Worm (Caenorhabditis elegans) whole organism, L2 larva: Measurements from ENCODE around the gene ZC13.10.

Experiments used
- ama-1 ChIP-seq: fragments of 150-350 bp; optimal IDR thresholded peaks from 2 replicates; lab custom pipeline; 2018; ENCODE audit warnings: inconsistent platforms
- blmp-1 ChIP-seq: sonication (generic microtip); optimal IDR thresholded peaks from 2 replicates; lab custom pipeline; 2017; ENCODE audit warnings: missing genetic modification characterization, mild to moderate bottlenecking, missing compliant biosample characterization, antibody characterized with exemption, moderate library complexity; ENCODE audit not compliant: insufficient read depth
- lin-39 ChIP-seq: fragments of 150-350 bp; optimal IDR thresholded peaks from 2 replicates; lab custom pipeline; 2014; ENCODE audit warnings: missing biosample characterization, missing genetic modification reagents, missing genetic modification characterization
- mab-5 ChIP-seq: fragments of 150-350 bp; optimal IDR thresholded peaks from 2 replicates; lab custom pipeline; 2014; ENCODE audit warnings: missing biosample characterization, missing genetic modification characterization
- mdl-1 ChIP-seq, 2 experiments: fragments of 150-350 bp in 1 of 2; sonication (generic microtip) in 1 of 2; optimal IDR thresholded peaks; 2 replicates each; lab custom pipeline; 2017; ENCODE audit warnings: missing biosample characterization in 2 of 2, missing genetic modification characterization in 2 of 2
- nhr-11 ChIP-seq: fragments of 150-350 bp; optimal IDR thresholded peaks from 2 replicates; lab custom pipeline; 2014; ENCODE audit warnings: missing biosample characterization, missing genetic modification characterization
- nhr-12 ChIP-seq: fragments of 150-350 bp; optimal IDR thresholded peaks from 2 replicates; lab custom pipeline; 2014; ENCODE audit warnings: missing biosample characterization, missing genetic modification characterization
- nhr-129 ChIP-seq: fragments of 150-350 bp; optimal IDR thresholded peaks from 2 replicates; lab custom pipeline; 2014; ENCODE audit warnings: missing biosample characterization, missing genetic modification characterization
- unc-55 ChIP-seq: fragments of 150-350 bp; sonication (generic microtip); optimal IDR thresholded peaks from 3 replicates; lab custom pipeline; 2014; ENCODE audit warnings: missing biosample characterization, missing genetic modification reagents, missing genetic modification characterization

DNA sequence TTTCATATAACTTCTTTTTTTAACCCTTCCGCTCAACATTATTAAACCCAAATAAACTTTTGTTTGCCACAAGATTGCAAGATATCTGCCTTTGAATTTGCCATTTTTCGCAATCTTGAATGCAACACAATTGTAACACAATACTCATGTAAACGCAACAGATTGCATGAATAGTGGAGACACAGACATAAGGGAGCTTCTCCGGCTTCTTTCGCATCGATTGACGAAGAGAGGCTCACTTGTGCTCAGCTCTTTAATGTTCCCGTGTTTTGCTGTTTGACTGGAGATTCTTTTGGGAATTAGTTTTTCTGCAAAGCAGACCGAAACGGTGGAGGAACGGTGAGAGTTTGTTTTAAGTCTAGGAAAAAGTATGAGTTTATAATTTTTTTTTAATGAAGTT lies 43.0 kb downstream of the ZC13.10 start, which contains the start of gene F56F10.2:
- no peak for TF ChIP-seq nhr-11 (tag; lab: Kevin White, UChicago)
- TF ChIP-seq blmp-1 (tag; lab: Kevin White, UChicago): no peak
- no peak for TF ChIP-seq mab-5 (tag; lab: Kevin White, UChicago)
- TF ChIP-seq nhr-129 (tag; lab: Kevin White, UChicago): no peak
- TF ChIP-seq unc-55 (GFP tag; lab: Kevin White, UChicago): peak; percentile 77
- TF ChIP-seq nhr-12: no peak
- no peak for TF ChIP-seq lin-39 (tag; lab: Kevin White, UChicago)
- no peak for TF ChIP-seq ama-1 (lab: Kevin White, UChicago)
- no peak for TF ChIP-seq mdl-1 (tag; optimal IDR thresholded peaks at IDR 0.05; lab: Kevin White, UChicago)
